Fruit fly (Drosophila melanogaster) whole organism, embryonic: ENCODE data around the gene CG3038.
A peak's percentile ranks its signal among the peaks of the same experiment; 100 is the strongest.

ENCODE experiments used
- Ada2b ChIP-seq: fragments of 200-800 bp; sonication (Bioruptor generic); IDR thresholded peaks from 2 replicates; pipeline ENCODE4 v1.3.6; 2022; ENCODE audit warnings: missing biosample characterization, missing genetic modification characterization
- Awh ChIP-seq: fragments of 200-800 bp; sonication (Bioruptor generic); IDR thresholded peaks from 2 replicates; pipeline ENCODE4, ENCODE4 v1.3.6; 2022; ENCODE audit warnings: missing biosample characterization, missing genetic modification characterization
- CG10267 ChIP-seq: fragments of 200-800 bp; sonication (Bioruptor generic); optimal IDR thresholded peaks from 2 replicates; lab custom pipeline; 2018; ENCODE audit warnings: missing biosample characterization, mild to moderate bottlenecking, missing genetic modification characterization, moderate library complexity
- CG10979 ChIP-seq: fragments of 200-800 bp; sonication (Bioruptor generic); optimal IDR thresholded peaks from 2 replicates; lab custom pipeline; 2018; ENCODE audit warnings: missing biosample characterization, mild to moderate bottlenecking, missing genetic modification characterization, moderate library complexity
- CG11696 ChIP-seq: fragments of 200-800 bp; sonication (Bioruptor generic); IDR thresholded peaks from 2 replicates; pipeline ENCODE4 v1.3.6; 2022; ENCODE audit warnings: missing biosample characterization, missing genetic modification characterization
- CG12391 ChIP-seq: fragments of 200-800 bp; sonication (Bioruptor generic); optimal IDR thresholded peaks from 3 replicates; lab custom pipeline; 2018; ENCODE audit warnings: missing biosample characterization, mild to moderate bottlenecking, missing genetic modification characterization, moderate library complexity
- CG13287 ChIP-seq: fragments of 200-800 bp; sonication (Bioruptor generic); IDR thresholded peaks from 2 replicates; pipeline ENCODE4 v1.3.6; 2022; ENCODE audit warnings: missing biosample characterization, missing genetic modification characterization; ENCODE audit not compliant: partially characterized antibody
- CG14441 ChIP-seq: fragments of 200-800 bp; sonication (Bioruptor generic); IDR thresholded peaks from 2 replicates; pipeline ENCODE4 v1.3.6; 2022; ENCODE audit warnings: missing biosample characterization, missing genetic modification characterization
- CG15601 ChIP-seq: fragments of 200-800 bp; sonication (Bioruptor generic); optimal IDR thresholded peaks from 3 replicates; lab custom pipeline; 2019; ENCODE audit warnings: missing biosample characterization, mild to moderate bottlenecking, missing genetic modification characterization, moderate library complexity
- CG1602 ChIP-seq: fragments of 200-800 bp; sonication (Bioruptor generic); optimal IDR thresholded peaks from 3 replicates; lab custom pipeline; 2016; ENCODE audit warnings: missing biosample characterization, missing genetic modification characterization
- CG18262 ChIP-seq: fragments of 200-800 bp; optimal IDR thresholded peaks from 3 replicates; lab custom pipeline; 2019; ENCODE audit warnings: missing biosample characterization, mild to moderate bottlenecking, missing genetic modification characterization, moderate library complexity
- CG2120 ChIP-seq: fragments of 200-800 bp; sonication (Bioruptor generic); optimal IDR thresholded peaks from 3 replicates; lab custom pipeline; 2016; ENCODE audit warnings: missing biosample characterization, missing genetic modification characterization
- CG2202 ChIP-seq: fragments of 200-800 bp; sonication (Bioruptor generic); optimal IDR thresholded peaks from 2 replicates; lab custom pipeline; 2018; ENCODE audit warnings: missing biosample characterization, mild to moderate bottlenecking, missing genetic modification characterization
- CG2875 ChIP-seq: fragments of 200-800 bp; sonication (Bioruptor generic); optimal IDR thresholded peaks from 2 replicates; lab custom pipeline; 2017; ENCODE audit warnings: missing biosample characterization, mild to moderate bottlenecking, missing genetic modification characterization, missing genetic modification reagents
- CG33213 ChIP-seq: fragments of 200-800 bp; sonication (Bioruptor generic); optimal IDR thresholded peaks from 3 replicates; lab custom pipeline; 2016; ENCODE audit warnings: missing biosample characterization, missing genetic modification characterization
- CG42726 ChIP-seq: fragments of 200-800 bp; sonication (Bioruptor generic); IDR thresholded peaks from 2 replicates; pipeline ENCODE4 v1.3.6; 2022; ENCODE audit warnings: missing biosample characterization, missing genetic modification characterization; ENCODE audit not compliant: partially characterized antibody
- CG7963 ChIP-seq: fragments of 200-800 bp; sonication (Bioruptor generic); IDR thresholded peaks from 3 replicates; pipeline ENCODE4 v1.3.6; 2022; ENCODE audit warnings: missing biosample characterization, missing genetic modification characterization; ENCODE audit not compliant: partially characterized antibody
- CG8281 ChIP-seq: fragments of 200-800 bp; sonication (Bioruptor generic); optimal IDR thresholded peaks from 2 replicates; lab custom pipeline; 2018; ENCODE audit warnings: missing biosample characterization, mild to moderate bottlenecking, missing genetic modification characterization, moderate library complexity
- CG8924 ChIP-seq: fragments of 200-800 bp; optimal IDR thresholded peaks from 3 replicates; lab custom pipeline; 2019; ENCODE audit warnings: missing biosample characterization, mild to moderate bottlenecking, missing genetic modification characterization, moderate library complexity
- CG9876 ChIP-seq: fragments of 200-800 bp; sonication (Bioruptor generic); optimal IDR thresholded peaks from 2 replicates; lab custom pipeline; 2016; ENCODE audit warnings: missing biosample characterization, missing genetic modification characterization
- CrebB ChIP-seq: fragments of 200-800 bp; sonication (Bioruptor generic); optimal IDR thresholded peaks from 3 replicates; lab custom pipeline; 2018; ENCODE audit warnings: missing biosample characterization, mild to moderate bottlenecking, missing genetic modification characterization
- Deaf1 ChIP-seq: fragments of 200-800 bp; optimal IDR thresholded peaks from 3 replicates; lab custom pipeline; 2019; ENCODE audit warnings: missing biosample characterization, mild to moderate bottlenecking, missing genetic modification characterization, moderate library complexity
- ERR ChIP-seq: fragments of 200-800 bp; sonication (Bioruptor generic); optimal IDR thresholded peaks from 2 replicates; lab custom pipeline; 2016; ENCODE audit warnings: missing biosample characterization, missing genetic modification characterization
- HmgZ ChIP-seq: fragments of 200-800 bp; sonication (Bioruptor generic); optimal IDR thresholded peaks from 2 replicates; lab custom pipeline; 2018; ENCODE audit warnings: missing biosample characterization, mild to moderate bottlenecking, missing genetic modification characterization
- Meics ChIP-seq: fragments of 200-800 bp; sonication (Bioruptor generic); optimal IDR thresholded peaks from 2 replicates; lab custom pipeline; 2017; ENCODE audit warnings: missing biosample characterization, mild to moderate bottlenecking, missing genetic modification characterization
- NFAT ChIP-seq: fragments of 200-800 bp; sonication (Bioruptor generic); IDR thresholded peaks from 2 replicates; pipeline ENCODE4 v1.3.6; 2022; ENCODE audit warnings: missing biosample characterization, missing genetic modification characterization
- NK7.1 ChIP-seq: fragments of 200-800 bp; sonication (Bioruptor generic); optimal IDR thresholded peaks from 3 replicates; lab custom pipeline; 2016; ENCODE audit warnings: missing biosample characterization, missing genetic modification characterization
- Neu2 ChIP-seq: fragments of 200-800 bp; sonication (Bioruptor generic); optimal IDR thresholded peaks from 3 replicates; lab custom pipeline; 2016; ENCODE audit warnings: missing biosample characterization, missing genetic modification characterization, borderline replicate concordance
- PHDP ChIP-seq: fragments of 200-800 bp; sonication (Bioruptor generic); optimal IDR thresholded peaks from 3 replicates; lab custom pipeline; 2018; ENCODE audit warnings: missing biosample characterization, mild to moderate bottlenecking, missing genetic modification characterization, moderate library complexity
- Stat92E ChIP-seq, 3 experiments: fragments of >200 bp in 2 of 3; fragments of 200-800 bp in 1 of 3; sonication (Bioruptor generic) in 1 of 3; optimal IDR thresholded peaks; 2 replicates each; lab custom pipeline; 2017 to 2019; ENCODE audit warnings: missing biosample characterization in 3 of 3, missing genetic modification characterization in 3 of 3, mild to moderate bottlenecking in 1 of 3, moderate library complexity in 1 of 3
- Xbp1 ChIP-seq: fragments of 200-800 bp; sonication (Bioruptor generic); optimal IDR thresholded peaks from 3 replicates; lab custom pipeline; 2016; ENCODE audit warnings: missing biosample characterization, mild to moderate bottlenecking, missing genetic modification characterization
- abd-A ChIP-seq: fragments of 200-800 bp; sonication (Bioruptor generic); optimal IDR thresholded peaks from 3 replicates; lab custom pipeline; 2019; ENCODE audit warnings: missing biosample characterization, mild to moderate bottlenecking, missing genetic modification characterization, moderate library complexity
- caup ChIP-seq: fragments of 200-800 bp; sonication (Bioruptor generic); optimal IDR thresholded peaks from 3 replicates; lab custom pipeline; 2017; ENCODE audit warnings: missing biosample characterization, mild to moderate bottlenecking, missing genetic modification characterization, moderate library complexity; ENCODE audit not compliant: severe bottlenecking
- cg ChIP-seq: fragments of 200-800 bp; sonication (Bioruptor generic); optimal IDR thresholded peaks from 3 replicates; lab custom pipeline; 2019; ENCODE audit warnings: missing biosample characterization, mild to moderate bottlenecking, missing genetic modification characterization, moderate library complexity
- ci ChIP-seq: fragments of 200-800 bp; sonication (Bioruptor generic); IDR thresholded peaks from 3 replicates; pipeline ENCODE4 v1.3.6; 2022; ENCODE audit warnings: missing biosample characterization, missing genetic modification characterization
- dmrt99B ChIP-seq: fragments of 200-800 bp; sonication (Bioruptor generic); optimal IDR thresholded peaks from 2 replicates; lab custom pipeline; 2018; ENCODE audit warnings: missing biosample characterization, mild to moderate bottlenecking, missing genetic modification characterization, moderate library complexity
- gt ChIP-seq: fragments of 200-800 bp; sonication (Bioruptor generic); IDR thresholded peaks from 2 replicates; pipeline ENCODE4 v1.3.6; 2022; ENCODE audit warnings: missing biosample characterization, missing genetic modification characterization
- lbe ChIP-seq: fragments of 200-800 bp; sonication (Bioruptor generic); optimal IDR thresholded peaks from 2 replicates; lab custom pipeline; 2016; ENCODE audit warnings: missing biosample characterization, mild to moderate bottlenecking, missing genetic modification characterization
- pan ChIP-seq, 4 experiments: fragments of >200 bp in 3 of 4; fragments of 200-800 bp in 1 of 4; sonication (Bioruptor generic) in 1 of 4; optimal IDR thresholded peaks in 3 of 4; IDR thresholded peaks in 1 of 4; 2 replicates each; pipeline versions ENCODE4 v1.3.6 to Lab custom; 2017 to 2022; ENCODE audit warnings: missing biosample characterization in 2 of 4, missing genetic modification characterization in 2 of 4, mixed read lengths in 1 of 4
- phol ChIP-seq: fragments of 200-800 bp; sonication (Bioruptor generic); optimal IDR thresholded peaks from 3 replicates; lab custom pipeline; 2018; ENCODE audit warnings: missing biosample characterization, mild to moderate bottlenecking, missing genetic modification characterization, moderate library complexity
- row ChIP-seq: fragments of 200-800 bp; sonication (Bioruptor generic); IDR thresholded peaks from 3 replicates; pipeline ENCODE4 v1.3.6; 2022; ENCODE audit warnings: missing biosample characterization, missing genetic modification characterization
- sens ChIP-seq: fragments of 200-800 bp; sonication (Bioruptor generic); peaks from one replicate; lab custom pipeline; 2016; ENCODE audit warnings: missing biosample characterization, missing genetic modification characterization
- seq ChIP-seq: fragments of 200-800 bp; sonication (Bioruptor generic); IDR thresholded peaks from 2 replicates; pipeline ENCODE4 v1.3.6; 2022; ENCODE audit warnings: missing biosample characterization, missing genetic modification characterization
- tgo ChIP-seq: fragments of 200-800 bp; sonication (Bioruptor generic); IDR thresholded peaks from 3 replicates; pipeline ENCODE4 v1.3.6; 2022; ENCODE audit warnings: missing biosample characterization, missing genetic modification characterization
- unc-4 ChIP-seq: fragments of 200-800 bp; sonication (Bioruptor generic); IDR thresholded peaks from 2 replicates; pipeline ENCODE4 v1.3.6; 2022; ENCODE audit warnings: missing biosample characterization, missing genetic modification characterization; ENCODE audit not compliant: partially characterized antibody
- unpg ChIP-seq: fragments of 200-800 bp; sonication (Bioruptor generic); optimal IDR thresholded peaks from 3 replicates; lab custom pipeline; 2018; ENCODE audit warnings: missing biosample characterization, mild to moderate bottlenecking, missing genetic modification characterization, moderate library complexity
- zfh2 ChIP-seq: fragments of 200-800 bp; sonication (Bioruptor generic); optimal IDR thresholded peaks from 2 replicates; lab custom pipeline; 2016; ENCODE audit warnings: missing biosample characterization, missing genetic modification characterization

Gene CG3038

DNA sequence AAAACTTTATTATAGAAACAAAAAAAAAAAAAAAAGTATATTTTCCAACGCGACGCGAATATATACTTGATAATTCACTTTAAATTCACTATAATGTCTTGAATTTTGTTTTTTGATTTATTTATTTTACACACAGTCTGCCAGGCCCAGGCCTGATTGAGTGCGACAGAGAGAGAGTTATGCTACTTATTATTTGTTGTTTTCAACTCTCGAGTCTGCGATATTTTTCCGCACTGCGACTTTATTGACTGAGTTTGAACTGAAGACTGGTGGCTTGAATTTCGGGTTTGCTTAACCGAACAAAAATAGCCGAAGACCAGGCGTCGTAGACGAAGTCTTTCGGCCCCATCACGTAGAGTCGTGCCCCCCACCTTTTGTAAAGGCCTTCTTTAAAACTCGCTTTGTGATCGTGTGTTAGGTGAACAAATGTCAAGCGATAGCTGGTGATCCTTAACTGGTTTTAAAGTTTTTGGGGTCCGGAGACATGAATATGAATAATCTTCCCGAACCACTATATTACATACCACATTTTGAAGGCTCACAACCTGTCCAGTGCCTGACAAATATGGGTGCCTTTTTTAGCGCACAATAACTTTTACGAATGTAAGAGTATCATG is 18.2 kb upstream of the CG3038 start, which contains the start of gene CG13377 (continued):
- TF ChIP-seq unpg (GFP tag; lab: Kevin White, UChicago) (peak; percentile 50), CG33213 (GFP tag; lab: Kevin White, UChicago) (no peak), lbe (GFP tag; lab: Kevin White, UChicago) (peak; percentile 5), CG9876 (GFP tag; lab: Kevin White, UChicago) (no peak), CG8924 (peak; percentile 38), CG18262 (tag; lab: Kevin White, UChicago) (peak; percentile 30), dmrt99B (tag; lab: Kevin White, UChicago) (peak; percentile 29), Neu2 (GFP tag; lab: Kevin White, UChicago) (no peak), CG2120 (GFP tag; lab: Kevin White, UChicago) (peak; percentile 25), sens (peak; percentile 88), Awh (GFP tag; lab: Robert Waterston, UW) (no peak), CG14441 (0 out of 2 replicates have a peak, but pooled peaks have one; percentile 39), CG42726 (GFP tag; lab: Robert Waterston, UW) (no peak), PHDP (tag; lab: Kevin White, UChicago) (peak; percentile 33), abd-A (peak; percentile 41), Xbp1 (GFP tag; lab: Kevin White, UChicago) (peak; percentile 9), CG15601 (tag; lab: Kevin White, UChicago) (peak; percentile 1), gt (GFP tag; lab: Robert Waterston, UW) (no peak), caup (GFP tag; lab: Kevin White, UChicago) (peak; percentile 6), seq (GFP tag; lab: Robert Waterston, UW) (0 out of 2 replicates have a peak, but pooled peaks have one; percentile 38), CG2202 (tag; lab: Kevin White, UChicago) (no peak), CG10267 (tag; lab: Kevin White, UChicago) (peak; percentile 16), pan (optimal IDR thresholded peaks at IDR 0.05; lab: Kevin White, UChicago) (no peak), pan (GFP tag; optimal IDR thresholded peaks at IDR 0.05 in 1 of 2, IDR thresholded peaks at IDR 0.05 in 1 of 2) (peak in 1 of 2 experiments; percentile 62), Deaf1 (tag; lab: Kevin White, UChicago) (peak; percentile 98), CG8281 (tag; lab: Kevin White, UChicago) (no peak), CG10979 (tag; lab: Kevin White, UChicago) (peak; percentile 25), CrebB (tag; lab: Kevin White, UChicago) (no peak), row (GFP tag; lab: Robert Waterston, UW) (peak; percentile 60; the same call in 1 of the 3 replicates), NK7.1 (GFP tag; lab: Kevin White, UChicago) (no peak), CG11696 (GFP tag; lab: Robert Waterston, UW) (peak; percentile 45; the same call in 1 of the 2 replicates), Meics (peak; percentile 26), ci (GFP tag; lab: Robert Waterston, UW) (peak; percentile 58; the same call in 1 of the 3 replicates), CG13287 (GFP tag; lab: Robert Waterston, UW) (peak; percentile 14; the same call in 1 of the 2 replicates), Stat92E (GFP tag; optimal IDR thresholded peaks at IDR 0.05; lab: Kevin White, UChicago) (no peak), CG2875 (no peak), CG1602 (GFP tag; lab: Kevin White, UChicago) (no peak), CG12391 (tag; lab: Kevin White, UChicago) (peak; percentile 31), zfh2 (GFP tag; lab: Kevin White, UChicago) (no peak), ERR (no peak), CG7963 (GFP tag; lab: Robert Waterston, UW) (no peak), cg (GFP tag; lab: Kevin White, UChicago) (no peak), NFAT (GFP tag; lab: Robert Waterston, UW) (no peak), HmgZ (tag; lab: Kevin White, UChicago) (no peak), unc-4 (0 out of 2 replicates have a peak, but pooled peaks have one; percentile 13), phol (tag; lab: Kevin White, UChicago) (no peak), tgo (GFP tag; lab: Robert Waterston, UW) (peak; percentile 38; the same call in 1 of the 3 replicates), Ada2b (GFP tag; lab: Robert Waterston, UW) (0 out of 2 replicates have a peak, but pooled peaks have one; percentile 29)
